Worm (Caenorhabditis elegans): ENCODE results near the gene irk-2.

- TF ChIP-seq ccch-3 (GFP tag; optimal IDR thresholded peaks at IDR 0.05) (no peak), dpff-1 (tag; optimal IDR thresholded peaks at IDR 0.05) (no peak), ama-1 (optimal IDR thresholded peaks at IDR 0.05) (no peak), ama-1 (GFP tag; optimal IDR thresholded peaks at IDR 0.05) (no peak), hmg-20 (GFP tag; IDR thresholded peaks at IDR 0.05) (no peak), hmg-1.2 (GFP tag; IDR thresholded peaks at IDR 0.05) (no peak), mel-28 (tag; optimal IDR thresholded peaks at IDR 0.05; ENCODE audit: borderline replicate concordance) (no peak), mxl-1 (tag; optimal IDR thresholded peaks at IDR 0.05) (no peak), lag-1 (GFP tag; IDR thresholded peaks at IDR 0.05) (no peak), ceh-100 (GFP tag; IDR thresholded peaks at IDR 0.05) (no peak), lir-1 (GFP tag; conservative IDR thresholded peaks at IDR 0.05) (no peak), sea-2 (GFP tag; IDR thresholded peaks at IDR 0.05) (no peak), unc-62 (GFP tag; optimal IDR thresholded peaks at IDR 0.05) (no peak), B0035.1 (tag; optimal IDR thresholded peaks at IDR 0.05) (no peak)
Measured at ce11 chrX:748319-748718, 34.0 kb upstream of the irk-2 start.

Measured in whole organism, young adult.